Fruit fly (Drosophila melanogaster): ENCODE measurements around the gene inaF-D.

The inaF-D gene

DNA sequence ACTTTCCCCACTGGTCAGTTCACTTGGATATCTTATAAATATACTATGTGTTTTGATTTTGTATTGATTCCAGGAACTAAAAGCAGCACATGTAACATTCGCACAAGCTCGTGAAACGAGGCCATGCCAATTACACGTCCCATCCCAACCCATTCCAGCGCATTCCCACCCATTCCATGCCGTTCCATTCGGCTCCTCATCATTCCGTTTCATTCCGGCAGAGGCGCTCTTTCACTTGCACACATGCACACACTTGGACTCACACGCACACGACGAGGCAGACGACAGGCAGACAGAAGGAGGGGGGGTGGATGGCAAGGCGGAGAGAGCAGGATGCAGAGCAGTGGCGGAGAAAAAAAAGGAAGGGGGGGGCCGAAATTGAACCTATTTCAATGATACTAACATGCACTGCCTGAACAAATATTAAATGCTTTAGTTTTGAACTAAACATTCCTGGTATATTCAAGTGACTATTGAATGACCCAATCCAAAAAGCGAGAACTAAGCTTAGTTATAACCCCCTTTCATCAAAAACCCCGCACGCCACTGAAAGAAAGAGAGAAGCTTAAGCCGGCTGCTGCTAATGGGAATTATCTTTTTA lies 47.2 kb upstream of the inaF-D start (continued):
- 0 out of 2 replicates have a peak, but pooled peaks have one; percentile 15 for TF ChIP-seq H2.0 (GFP tag; IDR thresholded peaks at IDR 0.05)
- TF ChIP-seq CG1603 (tag; optimal IDR thresholded peaks at IDR 0.05) = no peak
- TF ChIP-seq Lim3 (GFP tag; IDR thresholded peaks at IDR 0.05) = no peak
- no peak for TF ChIP-seq luna (GFP tag; optimal IDR thresholded peaks at IDR 0.05)
- TF ChIP-seq Dfd (GFP tag; optimal IDR thresholded peaks at IDR 0.05) = no peak
- peak; percentile 36 for TF ChIP-seq CG15601 (tag; optimal IDR thresholded peaks at IDR 0.05)
- no peak for TF ChIP-seq pzg (GFP tag; optimal IDR thresholded peaks at IDR 0.05)
- TF ChIP-seq gt (GFP tag; IDR thresholded peaks at IDR 0.05) = 0 out of 2 replicates have a peak, but pooled peaks have one; percentile 21
- no peak for TF ChIP-seq crp (GFP tag; optimal IDR thresholded peaks at IDR 0.05)
- TF ChIP-seq so (GFP tag; IDR thresholded peaks at IDR 0.05) = no peak; the same call in 2 of the 3 replicates
- TF ChIP-seq ken (GFP tag; IDR thresholded peaks at IDR 0.05) = peak; percentile 61; the same call in 2 of the 3 replicates
- TF ChIP-seq pnt (GFP tag; optimal IDR thresholded peaks at IDR 0.05) = peak; percentile 57
- peak; percentile 27; the same call in 1 of the 3 replicates for TF ChIP-seq CG3726 (GFP tag; IDR thresholded peaks at IDR 0.05)
- TF ChIP-seq CG4820 (GFP tag; optimal IDR thresholded peaks at IDR 0.05) = peak; percentile 46
- TF ChIP-seq sima (GFP tag; optimal IDR thresholded peaks at IDR 0.05) = no peak
- peak; percentile 41; the same call in 1 of the 2 replicates for TF ChIP-seq CG4404 (GFP tag; IDR thresholded peaks at IDR 0.05)
- TF ChIP-seq HLH3B (GFP tag; IDR thresholded peaks at IDR 0.05) = peak; percentile 53; the same call in 1 of the 2 replicates
- TF ChIP-seq Lhr (GFP tag; optimal IDR thresholded peaks at IDR 0.05) = peak; percentile 12
- no peak for TF ChIP-seq CG3838 (GFP tag; optimal IDR thresholded peaks at IDR 0.05)
- peak; percentile 20; the same call in 1 of the 4 replicates for TF ChIP-seq Gug (GFP tag; IDR thresholded peaks at IDR 0.05)
- TF ChIP-seq Deaf1 (tag; optimal IDR thresholded peaks at IDR 0.05) = peak; percentile 25
- TF ChIP-seq odd (GFP tag; optimal IDR thresholded peaks at IDR 0.05) = peak; percentile 8
- peak; percentile 49; the same call in 1 of the 3 replicates for TF ChIP-seq CG34422 (GFP tag; IDR thresholded peaks at IDR 0.05)
- TF ChIP-seq gem (tag; optimal IDR thresholded peaks at IDR 0.05) = peak; percentile 76
- peak; percentile 49 for TF ChIP-seq CG13775 (GFP tag; optimal IDR thresholded peaks at IDR 0.05)
- TF ChIP-seq ewg (GFP tag; optimal IDR thresholded peaks at IDR 0.05) = peak; percentile 25
- TF ChIP-seq caup (GFP tag; optimal IDR thresholded peaks at IDR 0.05; ENCODE audit: severe bottlenecking) = peak; percentile 3
- TF ChIP-seq CG8290 (GFP tag; optimal IDR thresholded peaks at IDR 0.05) = peak; percentile 23
- peak in 1 of 2 experiments; percentile 18 for TF ChIP-seq CG8290 (tag; optimal IDR thresholded peaks at IDR 0.05)
- TF ChIP-seq Chrac-16 (GFP tag; optimal IDR thresholded peaks at IDR 0.05) = peak; percentile 54
- no peak for TF ChIP-seq CG5953 (GFP tag; IDR thresholded peaks at IDR 0.05)
- TF ChIP-seq CG17912 (GFP tag; optimal IDR thresholded peaks at IDR 0.05) = no peak
- no peak for TF ChIP-seq CG13624 (GFP tag; optimal IDR thresholded peaks at IDR 0.05)
- no peak for TF ChIP-seq CG14050 (GFP tag; IDR thresholded peaks at IDR 0.05)
- TF ChIP-seq Bdp1 (GFP tag; optimal IDR thresholded peaks at IDR 0.05) = no peak
- no peak for TF ChIP-seq Sry-δ (GFP tag; optimal IDR thresholded peaks at IDR 0.05)
- peak; percentile 32 for TF ChIP-seq jing (GFP tag; optimal IDR thresholded peaks at IDR 0.05)
- TF ChIP-seq fd64A (GFP tag; optimal IDR thresholded peaks at IDR 0.05) = peak; percentile 38
- TF ChIP-seq Antp (GFP tag; optimal IDR thresholded peaks at IDR 0.05) = peak; percentile 48
- no peak for TF ChIP-seq CG12155 (GFP tag; optimal IDR thresholded peaks at IDR 0.05)
- TF ChIP-seq Atf3 (GFP tag; optimal IDR thresholded peaks at IDR 0.05) = peak; percentile 14
- TF ChIP-seq pan (optimal IDR thresholded peaks at IDR 0.05) = no peak
- peak in 1 of 2 experiments; percentile 30 for TF ChIP-seq pan (GFP tag; optimal IDR thresholded peaks at IDR 0.05 in 1 of 2, IDR thresholded peaks at IDR 0.05 in 1 of 2)
- peak; percentile 53 for TF ChIP-seq Oli (tag; optimal IDR thresholded peaks at IDR 0.05)
- TF ChIP-seq CG1602 (GFP tag; optimal IDR thresholded peaks at IDR 0.05) = peak; percentile 38
- peak; percentile 84 for TF ChIP-seq dmrt11E (tag; optimal IDR thresholded peaks at IDR 0.05)
- peak; percentile 65 for TF ChIP-seq crol (GFP tag; IDR thresholded peaks at IDR 0.05)
- peak; percentile 17 for TF ChIP-seq CG6654 (GFP tag; optimal IDR thresholded peaks at IDR 0.05)
- no peak for TF ChIP-seq Dp (GFP tag; optimal IDR thresholded peaks at IDR 0.05)
- TF ChIP-seq ttk (GFP tag; IDR thresholded peaks at IDR 0.05) = no peak
- TF ChIP-seq CG10654 (GFP tag; optimal IDR thresholded peaks at IDR 0.05) = peak; percentile 33

All from whole organism, embryonic.